Worm (Caenorhabditis elegans): ENCODE data around the gene C27H5.6.

Gene C27H5.6

DNA sequence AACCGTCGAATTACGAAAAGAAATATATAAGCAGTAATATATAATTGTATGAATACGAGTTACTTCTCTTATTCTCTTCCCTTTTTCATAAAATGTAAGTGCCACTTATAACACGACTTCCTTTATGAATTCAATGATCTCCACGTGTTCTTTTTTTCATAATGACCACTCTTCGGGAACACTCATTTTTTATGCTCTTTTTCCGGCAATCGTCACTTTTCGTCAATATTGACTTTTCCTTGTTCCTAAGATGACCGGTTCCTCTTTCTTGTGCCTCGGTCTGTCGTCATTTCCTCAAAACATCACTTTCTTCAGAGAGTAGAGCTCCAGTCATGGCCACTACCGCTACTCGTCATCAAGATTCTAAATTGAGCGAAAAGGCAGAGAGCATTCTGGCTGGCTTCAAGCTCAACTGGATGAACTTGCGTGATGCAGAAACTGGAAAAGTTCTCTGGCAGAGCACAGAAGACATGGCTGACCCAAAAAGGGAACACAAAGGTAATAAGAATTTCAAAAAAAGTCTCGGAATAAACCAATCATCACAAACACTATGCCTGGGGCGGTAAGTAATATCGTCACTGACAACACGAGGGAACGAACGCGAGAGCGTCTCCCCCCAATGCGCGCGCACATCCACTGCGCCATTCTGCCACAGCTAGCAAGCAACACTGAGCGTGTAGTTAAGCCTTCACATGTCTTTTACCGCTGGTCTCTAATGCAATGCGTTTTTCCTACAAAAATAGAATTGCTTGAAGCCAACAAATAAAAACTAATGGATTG, 3.3 kb downstream of the C27H5.6 start, which contains the start of gene pdl-1 (continued):
- TF ChIP-seq xbp-1 (tag; optimal IDR thresholded peaks at IDR 0.05) (peak; percentile 64), ces-1 (GFP tag; optimal IDR thresholded peaks at IDR 0.05) (no peak), nhr-20 (tag; optimal IDR thresholded peaks at IDR 0.05) (peak; percentile 73), irx-1 (tag; optimal IDR thresholded peaks at IDR 0.05) (peak; percentile 17), nhr-85 (tag) (peak; percentile 68), nhr-77 (tag; optimal IDR thresholded peaks at IDR 0.05) (no peak), egl-13 (tag; optimal IDR thresholded peaks at IDR 0.05) (peak; percentile 38), lin-14 (GFP tag; optimal IDR thresholded peaks at IDR 0.05) (peak; percentile 61), rnt-1 (tag; optimal IDR thresholded peaks at IDR 0.05) (peak; percentile 79), skn-1 (tag; optimal IDR thresholded peaks at IDR 0.05) (peak; percentile 60), vab-15 (tag; optimal IDR thresholded peaks at IDR 0.05) (no peak), dpl-1 (GFP tag; optimal IDR thresholded peaks at IDR 0.05) (peak in 2 of 3 experiments; percentile 34 to 43), unc-130 (tag; optimal IDR thresholded peaks at IDR 0.05) (peak; percentile 15), blmp-1 (tag; optimal IDR thresholded peaks at IDR 0.05) (peak; percentile 27), C16A3.4 (tag; optimal IDR thresholded peaks at IDR 0.05) (peak; percentile 84), nhr-71 (tag; optimal IDR thresholded peaks at IDR 0.05) (peak; percentile 73), C34B4.2 (tag; optimal IDR thresholded peaks at IDR 0.05) (no peak)

DNA sequence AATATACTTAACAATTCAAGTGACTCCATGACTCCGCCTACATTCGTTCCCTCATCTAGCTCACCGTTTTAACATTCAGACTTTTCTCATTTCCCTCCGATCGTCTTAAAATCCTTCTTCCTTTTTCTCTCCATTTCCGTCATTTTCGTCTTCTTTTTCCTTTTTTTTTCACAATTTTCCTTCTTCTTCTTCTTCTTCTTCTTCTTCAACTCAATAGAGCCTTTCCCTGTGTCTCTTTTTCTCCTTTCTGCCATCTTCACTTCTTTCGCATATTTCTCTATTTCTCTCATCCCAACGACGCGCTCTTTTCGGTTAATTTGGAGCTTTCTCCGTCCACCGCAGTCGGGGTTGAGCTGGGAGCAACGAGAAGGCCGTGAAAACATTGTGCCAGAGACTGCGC, 4.4 kb downstream of the C27H5.6 start:
- TF ChIP-seq nhr-20 (tag; optimal IDR thresholded peaks at IDR 0.05) (no peak), nhr-237 (tag; optimal IDR thresholded peaks at IDR 0.05) (no peak), vab-15 (tag; optimal IDR thresholded peaks at IDR 0.05) (no peak), nhr-28 (tag; optimal IDR thresholded peaks at IDR 0.05) (no peak), fkh-8 (tag; optimal IDR thresholded peaks at IDR 0.05) (peak; percentile 0), lin-14 (GFP tag; optimal IDR thresholded peaks at IDR 0.05) (peak; percentile 83), lsy-2 (tag; optimal IDR thresholded peaks at IDR 0.05) (peak; percentile 25 to 50), xbp-1 (tag; optimal IDR thresholded peaks at IDR 0.05) (peak; percentile 10), C34B4.2 (tag; optimal IDR thresholded peaks at IDR 0.05) (no peak), swsn-7 (tag; optimal IDR thresholded peaks at IDR 0.05) (peak; percentile 14), egl-13 (tag; optimal IDR thresholded peaks at IDR 0.05) (peak; percentile 37), unc-30 (tag; optimal IDR thresholded peaks at IDR 0.05) (no peak), snu-23 (GFP tag; optimal IDR thresholded peaks at IDR 0.05) (peak; percentile 19), hlh-4 (tag; optimal IDR thresholded peaks at IDR 0.05) (no peak), jun-1 (tag; optimal IDR thresholded peaks at IDR 0.05) (no peak), ceh-82 (tag; optimal IDR thresholded peaks at IDR 0.05) (peak in 1 of 3 experiments; percentile 37), nhr-71 (tag; optimal IDR thresholded peaks at IDR 0.05) (peak; percentile 41), mab-9 (GFP tag; IDR thresholded peaks at IDR 0.05) (no peak), ets-5 (GFP tag; IDR thresholded peaks at IDR 0.05) (no peak), lin-35 (GFP tag; optimal IDR thresholded peaks at IDR 0.05) (peak in 1 of 2 experiments; percentile 9), fkh-10 (GFP tag; optimal IDR thresholded peaks at IDR 0.05) (peak; percentile 71), dsc-1 (tag; optimal IDR thresholded peaks at IDR 0.05) (peak; percentile 3), mep-1 (tag; optimal IDR thresholded peaks at IDR 0.05) (peak; percentile 35), lir-3 (tag; optimal IDR thresholded peaks at IDR 0.05; ENCODE audit: poor library complexity) (peak; percentile 53), efl-1 (optimal IDR thresholded peaks at IDR 0.05) (peak in 1 of 2 experiments; percentile 6), efl-1 (GFP tag; optimal IDR thresholded peaks at IDR 0.05 in 1 of 2) (peak in 1 of 2 experiments; percentile 74), nhr-47 (tag; optimal IDR thresholded peaks at IDR 0.05) (peak; percentile 41)

DNA sequence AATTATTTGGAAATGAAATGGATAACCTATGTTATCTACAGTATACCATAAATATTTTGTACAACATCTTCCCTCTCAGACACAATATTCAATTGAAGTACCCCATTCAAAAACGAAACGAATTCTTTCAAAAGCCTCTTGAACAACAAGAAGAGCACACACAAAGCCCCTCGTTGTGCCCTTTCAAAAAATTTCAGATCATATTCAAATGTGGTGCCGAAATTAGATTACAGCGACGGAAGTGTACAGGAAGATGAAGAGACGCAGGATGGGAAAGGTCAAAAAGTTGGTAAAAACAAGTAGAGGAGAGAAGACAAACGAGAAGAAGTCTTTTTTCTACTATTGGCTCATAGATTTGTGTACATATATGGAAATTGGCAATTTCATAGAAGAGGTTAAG, 10.9 kb downstream of the C27H5.6 start:
- no peak for TF ChIP-seq alr-1 (tag; optimal IDR thresholded peaks at IDR 0.05; ENCODE audit: borderline replicate concordance)
- peak; percentile 58 for TF ChIP-seq ceh-8 (GFP tag; optimal IDR thresholded peaks at IDR 0.05)
- peak; percentile 11 for TF ChIP-seq nhr-47 (tag; optimal IDR thresholded peaks at IDR 0.05)
- peak; percentile 59 for TF ChIP-seq fkh-10 (GFP tag; optimal IDR thresholded peaks at IDR 0.05)
- no peak for TF ChIP-seq isw-1 (GFP tag; IDR thresholded peaks at IDR 0.05)
